Worm (Caenorhabditis elegans) whole organism, L4/young adult: ENCODE results near the gene Y69E1A.8.

Experiments
- W03F9.2 ChIP-seq: fragments of 150-350 bp; optimal IDR thresholded peaks from 2 replicates; lab custom pipeline; 2014; ENCODE audit warnings: missing biosample characterization, missing genetic modification characterization
- him-1 ChIP-seq: sonication (generic microtip); optimal IDR thresholded peaks from 2 replicates; lab custom pipeline; 2016; ENCODE audit warnings: missing genotype, missing genetic modification reagents, missing genetic modification characterization, missing compliant biosample characterization

- TF ChIP-seq W03F9.2 (tag; lab: Kevin White, UChicago) (no peak), him-1 (tag; lab: Kevin White, UChicago) (no peak)
Measured at ce11 chrIV:11008996-11009395, 42.6 kb downstream of the Y69E1A.8 start, which contains the start of gene F13H10.6.
